Worm (Caenorhabditis elegans): ENCODE data around the gene clec-36.

- TF ChIP-seq snpc-4 (tag; optimal IDR thresholded peaks at IDR 0.05) (no peak), elt-3 (tag; optimal IDR thresholded peaks at IDR 0.05) (no peak), lin-13 (GFP tag; optimal IDR thresholded peaks at IDR 0.05) (no peak), nhr-12 (tag; optimal IDR thresholded peaks at IDR 0.05) (no peak), unc-62 (GFP tag; optimal IDR thresholded peaks at IDR 0.05) (no peak), egl-27 (tag; optimal IDR thresholded peaks at IDR 0.05) (no peak), ZK546.5 (tag; optimal IDR thresholded peaks at IDR 0.05) (no peak)
Measured at ce11 chrV:16831921-16832320, 16.5 kb downstream of the clec-36 start, which contains the start of gene srh-215.
